Worm (Caenorhabditis elegans) whole organism, L3 larva: ENCODE measurements around the gene lbp-4.

Experiments
- ceh-28 ChIP-seq: fragments of 150-350 bp; optimal IDR thresholded peaks from 2 replicates; lab custom pipeline; 2014; ENCODE audit warnings: missing biosample characterization, missing genetic modification reagents, missing genetic modification characterization
- elt-3 ChIP-seq, 3 experiments: fragments of 150-350 bp in 1 of 3; sonication (generic microtip) in 2 of 3; optimal IDR thresholded peaks; 2 replicates in 2 of 3; 4 replicates in 1 of 3; lab custom pipeline; 2014 to 2017; ENCODE audit warnings: missing biosample characterization in 3 of 3, missing genetic modification characterization in 3 of 3
- jun-1 ChIP-seq: fragments of 150-350 bp; optimal IDR thresholded peaks from 2 replicates; lab custom pipeline; 2014; ENCODE audit warnings: missing biosample characterization, missing genetic modification reagents, missing genetic modification characterization
- lin-39 ChIP-seq: fragments of 150-350 bp; optimal IDR thresholded peaks from 2 replicates; lab custom pipeline; 2018; ENCODE audit warnings: missing biosample characterization, missing genetic modification reagents, missing genetic modification characterization
- pha-4 ChIP-seq: fragments of 150-350 bp; optimal IDR thresholded peaks from 2 replicates; lab custom pipeline; 2014; ENCODE audit warnings: missing biosample characterization, missing genetic modification reagents, missing genetic modification characterization
- ztf-11 ChIP-seq: fragments of 150-350 bp; optimal IDR thresholded peaks from 2 replicates; lab custom pipeline; 2014; ENCODE audit warnings: missing biosample characterization, missing genetic modification characterization

- TF ChIP-seq lin-39 (tag; lab: Kevin White, UChicago) (no peak), pha-4 (tag; lab: Kevin White, UChicago) (no peak), jun-1 (no peak), elt-3 (tag; optimal IDR thresholded peaks at IDR 0.05; lab: Kevin White, UChicago) (no peak), ztf-11 (tag; lab: Kevin White, UChicago) (no peak), ceh-28 (no peak)
Observed at ce11 chrV:7863020-7863523, 42.7 kb downstream of the lbp-4 start, which contains the start of gene C37C3.10.
